Fruit fly (Drosophila melanogaster): ENCODE results near the gene Saysd1.
A peak's percentile ranks its signal among the peaks of the same experiment; 100 is the strongest.

DNA sequence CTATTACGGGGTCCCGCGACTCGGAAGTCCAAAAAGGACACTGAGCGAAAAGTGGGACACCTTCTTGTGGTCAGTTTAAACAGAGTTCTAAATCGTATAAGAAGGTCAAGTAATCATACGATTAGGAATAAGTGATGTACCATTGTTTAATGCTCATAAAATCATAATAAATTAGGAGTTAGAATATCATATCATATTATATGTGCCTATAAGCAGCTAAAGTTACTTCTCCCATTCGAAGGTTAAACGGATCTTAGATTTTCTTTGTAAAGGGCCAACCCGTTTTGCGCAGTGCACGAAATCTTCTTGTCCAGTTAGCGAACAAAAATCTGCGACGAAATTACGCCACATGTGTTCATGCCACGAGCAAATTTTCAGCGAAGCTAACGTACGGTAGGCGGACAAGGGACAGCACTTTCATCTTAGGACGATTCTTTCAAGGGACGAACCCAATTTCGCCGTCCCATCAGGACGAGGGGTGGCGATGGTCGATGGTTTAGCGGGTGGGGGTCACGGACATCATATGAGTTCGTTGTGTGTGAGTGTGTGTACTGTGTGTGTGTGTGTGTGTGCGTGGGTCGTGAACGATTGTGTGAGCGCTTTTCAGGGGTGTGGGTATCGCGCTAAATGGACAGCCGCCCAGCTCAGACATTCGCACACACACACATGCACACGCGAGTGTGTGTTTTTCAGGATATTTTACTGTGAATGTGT lies 46.6 kb downstream of the Saysd1 start:
- TF ChIP-seq CG10366 (GFP tag; IDR thresholded peaks at IDR 0.05) (0 out of 2 replicates have a peak, but pooled peaks have one; percentile 16), chn (GFP tag; optimal IDR thresholded peaks at IDR 0.05) (no peak), gsb-n (tag; optimal IDR thresholded peaks at IDR 0.05) (peak; percentile 22), CG11093 (GFP tag; IDR thresholded peaks at IDR 0.05) (0 out of 3 replicates have a peak, but pooled peaks have one; percentile 29), CG1024 (GFP tag; IDR thresholded peaks at IDR 0.05) (no peak), hth (optimal IDR thresholded peaks at IDR 0.05) (no peak), Atf-2 (GFP tag; optimal IDR thresholded peaks at IDR 0.05) (peak; percentile 19), Atf6 (GFP tag; IDR thresholded peaks at IDR 0.05) (0 out of 2 replicates have a peak, but pooled peaks have one; percentile 28), luna (GFP tag; optimal IDR thresholded peaks at IDR 0.05) (no peak), pros (GFP tag; optimal IDR thresholded peaks at IDR 0.05) (peak; percentile 71), CG1233 (GFP tag; optimal IDR thresholded peaks at IDR 0.05) (peak; percentile 19), nom (GFP tag; optimal IDR thresholded peaks at IDR 0.05) (no peak)

Measured in whole organism, embryonic.